Fruit fly (Drosophila melanogaster): ENCODE data around the gene KP78b.

- TF ChIP-seq Myc (optimal IDR thresholded peaks at IDR 0.05) (no peak), ttk (optimal IDR thresholded peaks at IDR 0.05) (no peak), psq (optimal IDR thresholded peaks at IDR 0.05) (no peak), h (optimal IDR thresholded peaks at IDR 0.05) (peak; percentile 73), insv (optimal IDR thresholded peaks at IDR 0.05) (no peak)
Observed at dm6 chr3R:11312292-11312691, 40.6 kb downstream of the KP78b start.

Data from Kc167 (cell line).